Fruit fly (Drosophila melanogaster) whole organism, embryonic: Measurements from ENCODE around the gene Elp5.

Source experiments
- Abd-B ChIP-seq: fragments of 200-800 bp; sonication (Bioruptor generic); optimal IDR thresholded peaks from 2 replicates; lab custom pipeline; 2018; ENCODE audit warnings: missing biosample characterization, mild to moderate bottlenecking, missing genetic modification characterization, moderate library complexity
- Atf6 ChIP-seq: fragments of 200-800 bp; sonication (Bioruptor generic); IDR thresholded peaks from 2 replicates; pipeline ENCODE4 v1.3.6; 2022; ENCODE audit warnings: missing biosample characterization, missing genetic modification characterization
- CG10462 ChIP-seq: fragments of 200-800 bp; sonication (Bioruptor generic); optimal IDR thresholded peaks from 2 replicates; lab custom pipeline; 2016; ENCODE audit warnings: missing biosample characterization, missing genetic modification characterization
- CG11456 ChIP-seq: fragments of 200-800 bp; sonication (Bioruptor generic); IDR thresholded peaks from 3 replicates; pipeline ENCODE4 v1.3.6; 2022; ENCODE audit warnings: missing biosample characterization, missing genetic modification characterization
- CG11695 ChIP-seq: fragments of 200-800 bp; sonication (Bioruptor generic); IDR thresholded peaks from 3 replicates; pipeline ENCODE4 v1.3.6; 2022; ENCODE audit warnings: missing biosample characterization, missing genetic modification characterization
- CG12236 ChIP-seq: fragments of 200-800 bp; sonication (Bioruptor generic); optimal IDR thresholded peaks from 2 replicates; lab custom pipeline; 2016; ENCODE audit warnings: missing biosample characterization, missing genetic modification characterization
- CG13123 ChIP-seq: fragments of 200-800 bp; sonication (Bioruptor generic); optimal IDR thresholded peaks from 2 replicates; lab custom pipeline; 2016; ENCODE audit warnings: missing biosample characterization, missing genetic modification characterization
- CG15269 ChIP-seq: fragments of 200-800 bp; sonication (Bioruptor generic); optimal IDR thresholded peaks from 2 replicates; lab custom pipeline; 2018; ENCODE audit warnings: missing biosample characterization, mild to moderate bottlenecking, missing genetic modification characterization, moderate library complexity
- CG17361 ChIP-seq: fragments of 200-800 bp; sonication (Bioruptor generic); IDR thresholded peaks from 3 replicates; pipeline ENCODE4 v1.3.6; 2022; ENCODE audit warnings: missing biosample characterization, missing genetic modification characterization
- CG1792 ChIP-seq: fragments of 200-800 bp; sonication (Bioruptor generic); optimal IDR thresholded peaks from 2 replicates; lab custom pipeline; 2016; ENCODE audit warnings: missing biosample characterization, missing genetic modification characterization
- CG1832 ChIP-seq: fragments of 200-800 bp; sonication (Bioruptor generic); optimal IDR thresholded peaks from 2 replicates; lab custom pipeline; 2017; ENCODE audit warnings: missing biosample characterization, mild to moderate bottlenecking, missing genetic modification characterization, inconsistent platforms
- CG2199 ChIP-seq: fragments of 200-800 bp; sonication (Bioruptor generic); IDR thresholded peaks from 3 replicates; pipeline ENCODE4 v1.3.6; 2022; ENCODE audit warnings: missing biosample characterization, missing genetic modification characterization
- CG31388 ChIP-seq: fragments of 200-800 bp; sonication (Bioruptor generic); optimal IDR thresholded peaks from 2 replicates; lab custom pipeline; 2016; ENCODE audit warnings: missing biosample characterization, missing genetic modification characterization
- CG32532 ChIP-seq: fragments of 200-800 bp; sonication (Bioruptor generic); IDR thresholded peaks from 2 replicates; pipeline ENCODE4 v1.3.6; 2022; ENCODE audit warnings: missing biosample characterization, missing genetic modification characterization
- CG6175 ChIP-seq: fragments of 200-800 bp; sonication (Bioruptor generic); IDR thresholded peaks from 3 replicates; pipeline ENCODE4 v1.3.6; 2022; ENCODE audit warnings: missing biosample characterization, missing genetic modification characterization
- CG6254 ChIP-seq: fragments of 200-800 bp; sonication (Bioruptor generic); optimal IDR thresholded peaks from 3 replicates; lab custom pipeline; 2017; ENCODE audit warnings: mild to moderate bottlenecking, missing biosample characterization, missing genetic modification reagents, missing genetic modification characterization
- CG7786 ChIP-seq: fragments of 200-800 bp; sonication (Bioruptor generic); optimal IDR thresholded peaks from 2 replicates; lab custom pipeline; 2016; ENCODE audit warnings: missing biosample characterization, missing genetic modification characterization
- CG7963 ChIP-seq: fragments of 200-800 bp; sonication (Bioruptor generic); IDR thresholded peaks from 3 replicates; pipeline ENCODE4 v1.3.6; 2022; ENCODE audit warnings: missing biosample characterization, missing genetic modification characterization; ENCODE audit not compliant: partially characterized antibody
- CG8924 ChIP-seq: fragments of 200-800 bp; optimal IDR thresholded peaks from 3 replicates; lab custom pipeline; 2019; ENCODE audit warnings: missing biosample characterization, mild to moderate bottlenecking, missing genetic modification characterization, moderate library complexity
- ERR ChIP-seq: fragments of 200-800 bp; sonication (Bioruptor generic); optimal IDR thresholded peaks from 2 replicates; lab custom pipeline; 2016; ENCODE audit warnings: missing biosample characterization, missing genetic modification characterization
- HLH4C ChIP-seq: fragments of 200-800 bp; sonication (Bioruptor generic); IDR thresholded peaks from 3 replicates; pipeline ENCODE4 v1.3.6; 2022; ENCODE audit warnings: missing biosample characterization, missing genetic modification characterization; ENCODE audit not compliant: partially characterized antibody
- HmgZ ChIP-seq: fragments of 200-800 bp; sonication (Bioruptor generic); optimal IDR thresholded peaks from 2 replicates; lab custom pipeline; 2018; ENCODE audit warnings: missing biosample characterization, mild to moderate bottlenecking, missing genetic modification characterization
- Hmr ChIP-seq: fragments of 200-800 bp; sonication (Bioruptor generic); optimal IDR thresholded peaks from 3 replicates; lab custom pipeline; 2017; ENCODE audit warnings: mild to moderate bottlenecking, missing biosample characterization, missing genetic modification reagents, missing genetic modification characterization
- NK7.1 ChIP-seq: fragments of 200-800 bp; sonication (Bioruptor generic); optimal IDR thresholded peaks from 3 replicates; lab custom pipeline; 2016; ENCODE audit warnings: missing biosample characterization, missing genetic modification characterization
- Sry-β ChIP-seq: fragments of 200-800 bp; sonication (Bioruptor generic); optimal IDR thresholded peaks from 2 replicates; lab custom pipeline; 2018; ENCODE audit warnings: missing biosample characterization, mild to moderate bottlenecking, missing genetic modification characterization, moderate library complexity
- Sry-δ ChIP-seq: fragments of 200-800 bp; sonication (Bioruptor generic); optimal IDR thresholded peaks from 2 replicates; lab custom pipeline; 2016; ENCODE audit warnings: missing biosample characterization, missing genetic modification characterization
- Xrp1 ChIP-seq: fragments of 200-800 bp; sonication (Bioruptor generic); IDR thresholded peaks from 2 replicates; pipeline ENCODE4 v1.3.6; 2022; ENCODE audit warnings: missing biosample characterization, missing genetic modification characterization
- ap ChIP-seq: fragments of 200-800 bp; sonication (Bioruptor generic); IDR thresholded peaks from 2 replicates; pipeline ENCODE4 v1.3.6; 2022; ENCODE audit warnings: missing biosample characterization, missing genetic modification characterization
- ash1 ChIP-seq: fragments of 200-800 bp; sonication (Bioruptor generic); optimal IDR thresholded peaks from 2 replicates; lab custom pipeline; 2018; ENCODE audit warnings: missing biosample characterization, mild to moderate bottlenecking, missing genetic modification characterization
- bcd ChIP-seq: fragments of 200-800 bp; sonication (Bioruptor generic); optimal IDR thresholded peaks from 2 replicates; lab custom pipeline; 2017; ENCODE audit warnings: missing biosample characterization, mild to moderate bottlenecking, missing genetic modification characterization
- btn ChIP-seq: fragments of 200-800 bp; sonication (Bioruptor generic); optimal IDR thresholded peaks from 2 replicates; lab custom pipeline; 2016; ENCODE audit warnings: missing biosample characterization, missing genetic modification characterization
- disco-r ChIP-seq: fragments of 200-800 bp; sonication (Bioruptor generic); optimal IDR thresholded peaks from 2 replicates; lab custom pipeline; 2016; ENCODE audit warnings: missing biosample characterization, missing genetic modification characterization
- gfzf ChIP-seq: fragments of 200-800 bp; sonication (Bioruptor generic); optimal IDR thresholded peaks from 2 replicates; lab custom pipeline; 2016; ENCODE audit warnings: missing biosample characterization, mild to moderate bottlenecking, missing genetic modification characterization, moderate library complexity
- h ChIP-seq: fragments of >200 bp; optimal IDR thresholded peaks from 2 replicates; lab custom pipeline; 2017
- her ChIP-seq: fragments of 200-800 bp; sonication (Bioruptor generic); optimal IDR thresholded peaks from 2 replicates; lab custom pipeline; 2016; ENCODE audit warnings: missing biosample characterization, missing genetic modification characterization
- hth ChIP-seq: fragments of >200 bp; optimal IDR thresholded peaks from 2 replicates; lab custom pipeline; 2017; ENCODE audit warnings: inconsistent platforms
- inv ChIP-seq: fragments of 200-800 bp; sonication (Bioruptor generic); IDR thresholded peaks from 2 replicates; pipeline ENCODE4 v1.3.6; 2022; ENCODE audit warnings: missing biosample characterization, missing genetic modification characterization; ENCODE audit not compliant: partially characterized antibody
- kni ChIP-seq: fragments of 200-800 bp; sonication (Bioruptor generic); optimal IDR thresholded peaks from 3 replicates; lab custom pipeline; 2017; ENCODE audit warnings: mild to moderate bottlenecking, missing biosample characterization, missing genetic modification reagents, missing genetic modification characterization
- lov ChIP-seq, 2 experiments: fragments of 200-800 bp in 1 of 2; fragments of >200 bp in 1 of 2; sonication (Bioruptor generic) in 1 of 2; IDR thresholded peaks in 1 of 2; optimal IDR thresholded peaks in 1 of 2; 2 replicates in 1 of 2; 3 replicates in 1 of 2; pipeline versions ENCODE4 v1.3.6 to Lab custom; 2017 to 2022; ENCODE audit warnings: missing biosample characterization in 1 of 2, missing genetic modification characterization in 1 of 2
- mam ChIP-seq: fragments of 200-800 bp; sonication (Bioruptor generic); optimal IDR thresholded peaks from 3 replicates; lab custom pipeline; 2016; ENCODE audit warnings: missing biosample characterization, missing genetic modification characterization
- nerfin-1 ChIP-seq: fragments of 200-800 bp; sonication (Bioruptor generic); optimal IDR thresholded peaks from 3 replicates; lab custom pipeline; 2019; ENCODE audit warnings: missing biosample characterization, mild to moderate bottlenecking, missing genetic modification characterization, moderate library complexity
- oc ChIP-seq: fragments of 200-800 bp; sonication (Bioruptor generic); optimal IDR thresholded peaks from 2 replicates; lab custom pipeline; 2018; ENCODE audit warnings: missing biosample characterization, mild to moderate bottlenecking, missing genetic modification characterization, moderate library complexity
- pfk ChIP-seq: fragments of 200-800 bp; sonication (Bioruptor generic); optimal IDR thresholded peaks from 2 replicates; lab custom pipeline; 2018; ENCODE audit warnings: missing biosample characterization, mild to moderate bottlenecking, missing genetic modification characterization, moderate library complexity
- ro ChIP-seq: fragments of 200-800 bp; sonication (Bioruptor generic); IDR thresholded peaks from 2 replicates; pipeline ENCODE4 v1.3.6; 2022; ENCODE audit warnings: missing biosample characterization, missing genetic modification characterization
- tll ChIP-seq, 2 experiments: fragments of 200-800 bp in 1 of 2; fragments of >200 bp in 1 of 2; sonication (Bioruptor generic) in 1 of 2; optimal IDR thresholded peaks; 2 replicates each; lab custom pipeline; 2017 to 2019; ENCODE audit warnings: missing biosample characterization in 2 of 2, missing genetic modification characterization in 2 of 2, mild to moderate bottlenecking in 1 of 2, moderate library complexity in 1 of 2
- tx ChIP-seq: fragments of 200-800 bp; sonication (Bioruptor generic); optimal IDR thresholded peaks from 2 replicates; lab custom pipeline; 2016; ENCODE audit warnings: missing biosample characterization, missing genetic modification characterization
- vnd ChIP-seq: fragments of 200-800 bp; sonication (Bioruptor generic); IDR thresholded peaks from 3 replicates; pipeline ENCODE4 v1.3.6; 2022; ENCODE audit warnings: missing biosample characterization, missing genetic modification characterization; ENCODE audit not compliant: partially characterized antibody
- vvl ChIP-seq: fragments of 200-800 bp; sonication (Bioruptor generic); IDR thresholded peaks from 2 replicates; pipeline ENCODE4 v1.3.6; 2022; ENCODE audit warnings: missing biosample characterization, missing genetic modification characterization
- yki ChIP-seq: fragments of >200 bp; optimal IDR thresholded peaks from 3 replicates; lab custom pipeline; 2018
- zfh2 ChIP-seq: fragments of 200-800 bp; sonication (Bioruptor generic); optimal IDR thresholded peaks from 2 replicates; lab custom pipeline; 2016; ENCODE audit warnings: missing biosample characterization, missing genetic modification characterization

Elp5 gene

DNA sequence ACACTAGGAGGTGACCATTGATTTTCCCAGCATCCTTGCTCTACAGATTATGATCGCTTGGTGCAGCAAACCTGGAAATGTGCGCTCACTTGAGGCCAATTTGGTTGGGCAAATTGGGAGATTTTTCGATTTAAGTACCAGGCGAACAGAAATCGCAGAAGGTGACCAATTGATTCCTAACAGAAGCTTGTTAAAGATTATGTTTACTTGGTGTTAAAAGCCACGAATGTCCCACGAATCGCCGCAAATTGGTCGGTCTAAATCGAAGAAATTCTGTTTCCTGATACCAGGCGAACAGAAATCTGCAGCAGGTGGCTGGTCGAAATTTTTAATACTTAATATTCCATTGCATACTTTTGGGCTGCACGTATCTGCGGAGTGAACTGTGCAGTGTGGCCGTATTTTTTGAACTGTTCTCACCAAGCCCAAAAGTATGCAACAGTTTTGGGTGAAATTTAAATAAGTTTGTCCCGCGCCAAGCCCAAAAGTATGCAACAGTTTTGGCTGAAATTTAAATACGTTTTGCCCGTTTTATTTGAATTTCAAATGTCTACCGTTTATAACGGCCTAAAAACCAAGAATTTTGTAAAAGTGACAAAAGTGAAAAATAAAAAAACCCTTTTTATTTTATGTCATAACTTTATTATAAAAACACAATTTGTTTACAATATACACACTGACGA lies 13.3 kb upstream of the Elp5 start, which contains the start of gene CG32301:
CG32301 (plus strand) TSS at position 633 of the 683 bp plus-strand sequence.
- no peak; the same call in 2 of the 3 replicates for TF ChIP-seq HLH4C (GFP tag; lab: Robert Waterston, UW)
- TF ChIP-seq mam (GFP tag; lab: Kevin White, UChicago), result no peak
- no peak for TF ChIP-seq lov (optimal IDR thresholded peaks at IDR 0.05; lab: Kevin White, UChicago)
- no peak for TF ChIP-seq lov (GFP tag; IDR thresholded peaks at IDR 0.05; lab: Robert Waterston, UW)
- no peak for TF ChIP-seq CG13123 (GFP tag; lab: Kevin White, UChicago)
- no peak for TF ChIP-seq CG11456 (GFP tag; lab: Robert Waterston, UW)
- no peak for TF ChIP-seq oc (tag; lab: Kevin White, UChicago)
- TF ChIP-seq pfk (GFP tag; lab: Kevin White, UChicago), result no peak
- no peak for TF ChIP-seq CG12236 (GFP tag; lab: Kevin White, UChicago)
- peak; percentile 27; the same call in 1 of the 3 replicates for TF ChIP-seq vnd (GFP tag; lab: Robert Waterston, UW)
- TF ChIP-seq CG15269 (tag; lab: Kevin White, UChicago), result no peak
- no peak for TF ChIP-seq CG1792 (GFP tag; lab: Kevin White, UChicago)
- TF ChIP-seq CG17361 (GFP tag; lab: Robert Waterston, UW), result no peak
- TF ChIP-seq Sry-β (GFP tag; lab: Kevin White, UChicago), result no peak
- no peak for TF ChIP-seq h
- TF ChIP-seq hth (lab: Kevin White, UChicago), result no peak
- no peak for TF ChIP-seq Xrp1 (GFP tag; lab: Robert Waterston, UW)
- TF ChIP-seq Abd-B (GFP tag; lab: Kevin White, UChicago), result no peak
- no peak for TF ChIP-seq CG32532 (GFP tag; lab: Robert Waterston, UW)
- TF ChIP-seq CG6175 (GFP tag; lab: Robert Waterston, UW), result no peak
- TF ChIP-seq tx (GFP tag; lab: Kevin White, UChicago), result no peak
- no peak for TF ChIP-seq CG31388
- peak; percentile 80 for TF ChIP-seq kni (GFP tag; lab: Kevin White, UChicago)
- no peak for TF ChIP-seq ash1
- TF ChIP-seq her (GFP tag; lab: Kevin White, UChicago), result no peak
- TF ChIP-seq zfh2 (GFP tag; lab: Kevin White, UChicago), result no peak
- no peak for TF ChIP-seq nerfin-1 (tag; lab: Kevin White, UChicago)
- 0 out of 3 replicates have a peak, but pooled peaks have one; percentile 17 for TF ChIP-seq CG2199
- TF ChIP-seq Sry-δ (GFP tag; lab: Kevin White, UChicago), result no peak
- no peak for TF ChIP-seq ERR
- TF ChIP-seq CG1832 (GFP tag; lab: Kevin White, UChicago), result no peak
- TF ChIP-seq CG10462 (GFP tag; lab: Kevin White, UChicago), result no peak
- TF ChIP-seq Hmr (GFP tag; lab: Kevin White, UChicago), result peak; percentile 70
- TF ChIP-seq btn (GFP tag; lab: Kevin White, UChicago), result no peak
- TF ChIP-seq ro (GFP tag; lab: Robert Waterston, UW), result no peak
- TF ChIP-seq CG11695 (GFP tag; lab: Robert Waterston, UW), result no peak
- no peak for TF ChIP-seq yki (lab: Kevin White, UChicago)
- TF ChIP-seq Atf6 (GFP tag; lab: Robert Waterston, UW), result no peak
- TF ChIP-seq disco-r (GFP tag; lab: Kevin White, UChicago), result no peak
- TF ChIP-seq tll (GFP tag; optimal IDR thresholded peaks at IDR 0.05; lab: Kevin White, UChicago), result no peak
- TF ChIP-seq CG8924 (tag; lab: Kevin White, UChicago), result no peak
- TF ChIP-seq inv, result no peak
- 0 out of 3 replicates have a peak, but pooled peaks have one; percentile 25 for TF ChIP-seq CG7963 (GFP tag; lab: Robert Waterston, UW)
- peak; percentile 28; the same call in 1 of the 2 replicates for TF ChIP-seq vvl (GFP tag; lab: Robert Waterston, UW)
- no peak for TF ChIP-seq ap
- TF ChIP-seq bcd, result no peak
- no peak for TF ChIP-seq NK7.1 (GFP tag; lab: Kevin White, UChicago)
- TF ChIP-seq CG7786, result no peak
- peak; percentile 42 for TF ChIP-seq gfzf (GFP tag; lab: Kevin White, UChicago)
- TF ChIP-seq CG6254 (GFP tag; lab: Kevin White, UChicago), result no peak
- peak; percentile 30 for TF ChIP-seq HmgZ (tag; lab: Kevin White, UChicago)
